Worm (Caenorhabditis elegans): ENCODE results near the gene fipr-2.

fipr-2 gene

DNA sequence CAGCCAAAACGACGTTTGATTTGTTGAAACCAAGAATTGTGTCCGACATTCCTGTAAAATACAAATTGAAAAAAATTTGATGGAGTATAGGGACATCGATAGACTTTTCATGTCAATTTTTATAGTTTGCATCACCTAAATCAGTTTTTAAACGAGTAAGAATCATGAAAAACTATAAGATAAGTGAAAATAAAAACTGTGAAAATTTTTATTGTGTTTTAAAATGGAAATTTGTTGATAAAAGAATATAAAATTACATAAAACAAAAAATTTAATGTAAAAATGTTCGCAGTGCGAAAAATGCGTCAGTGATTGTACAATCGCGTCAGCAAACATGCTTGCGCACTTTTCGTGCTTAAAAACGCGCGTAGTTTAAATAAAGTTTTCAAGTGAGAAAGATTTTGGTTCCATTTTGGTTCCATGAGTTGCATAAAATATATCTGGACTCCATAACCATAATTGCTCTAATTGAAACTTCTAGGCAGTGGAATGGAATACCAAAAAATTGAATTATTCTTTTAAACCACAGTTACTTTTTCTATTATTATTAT is 21.7 kb upstream of the fipr-2 start, which contains the start of gene tomm-20:
Gene tomm-20 (minus strand): TSS at position 51 of the 551 bp plus-strand sequence.
- TF ChIP-seq fkh-10 (GFP tag; optimal IDR thresholded peaks at IDR 0.05) (no peak), madf-2 (tag; optimal IDR thresholded peaks at IDR 0.05) (peak; percentile 51), ceh-45 (GFP tag; IDR thresholded peaks at IDR 0.05) (no peak), C08G9.2 (tag; optimal IDR thresholded peaks at IDR 0.05) (peak; percentile 38), rnt-1 (tag; optimal IDR thresholded peaks at IDR 0.05) (peak; percentile 48), dmd-4 (tag; optimal IDR thresholded peaks at IDR 0.05; ENCODE audit: borderline replicate concordance) (no peak), unc-42 (tag; optimal IDR thresholded peaks at IDR 0.05) (peak; percentile 63), ceh-48 (tag; optimal IDR thresholded peaks at IDR 0.05) (peak; percentile 42), eyg-1 (tag; optimal IDR thresholded peaks at IDR 0.05) (no peak), gmeb-2 (tag; optimal IDR thresholded peaks at IDR 0.05) (peak; percentile 31), dve-1 (tag; optimal IDR thresholded peaks at IDR 0.05) (peak; percentile 69), che-1 (tag; optimal IDR thresholded peaks at IDR 0.05) (no peak), lin-11 (tag; optimal IDR thresholded peaks at IDR 0.05) (peak; percentile 40), ceh-24 (tag; optimal IDR thresholded peaks at IDR 0.05) (no peak), ceh-6 (GFP tag; optimal IDR thresholded peaks at IDR 0.05) (peak; percentile 28), ttx-3 (tag; optimal IDR thresholded peaks at IDR 0.05) (no peak), hlh-8 (tag; optimal IDR thresholded peaks at IDR 0.05) (peak; percentile 40), pat-9 (tag; optimal IDR thresholded peaks at IDR 0.05) (peak; percentile 39), zip-5 (tag; optimal IDR thresholded peaks at IDR 0.05) (peak; percentile 16), T23F11.4 (GFP tag; optimal IDR thresholded peaks at IDR 0.05) (peak; percentile 17), npax-4 (tag; optimal IDR thresholded peaks at IDR 0.05) (no peak), unc-86 (tag; optimal IDR thresholded peaks at IDR 0.05) (peak; percentile 71), F13H6.1 (tag; optimal IDR thresholded peaks at IDR 0.05) (peak; percentile 27), elt-4 (tag; optimal IDR thresholded peaks at IDR 0.05) (no peak), fkh-6 (tag; optimal IDR thresholded peaks at IDR 0.05) (peak; percentile 32), nfya-1 (tag; optimal IDR thresholded peaks at IDR 0.05) (peak; percentile 80), fax-1 (tag; optimal IDR thresholded peaks at IDR 0.05) (peak; percentile 57), ceh-30 (tag; optimal IDR thresholded peaks at IDR 0.05) (no peak), sox-4 (tag; optimal IDR thresholded peaks at IDR 0.05) (peak; percentile 18), sdc-2 (tag; optimal IDR thresholded peaks at IDR 0.05) (no peak), ceh-31 (tag; optimal IDR thresholded peaks at IDR 0.05) (peak; percentile 59), ztf-16 (tag; optimal IDR thresholded peaks at IDR 0.05) (peak; percentile 58), hlh-15 (tag; optimal IDR thresholded peaks at IDR 0.05) (no peak), ahr-1 (tag; optimal IDR thresholded peaks at IDR 0.05) (peak; percentile 33), ets-4 (tag; optimal IDR thresholded peaks at IDR 0.05) (no peak), nhr-11 (tag; optimal IDR thresholded peaks at IDR 0.05) (no peak), hlh-13 (GFP tag; optimal IDR thresholded peaks at IDR 0.05) (peak; percentile 29), nhr-232 (tag; optimal IDR thresholded peaks at IDR 0.05) (peak; percentile 11), unc-3 (GFP tag; conservative IDR thresholded peaks at IDR 0.05) (no peak), unc-3 (tag; optimal IDR thresholded peaks at IDR 0.05) (no peak), ceh-9 (tag; optimal IDR thresholded peaks at IDR 0.05) (no peak), ceh-22 (tag; optimal IDR thresholded peaks at IDR 0.05) (no peak), elt-2 (tag; optimal IDR thresholded peaks at IDR 0.05) (peak; percentile 84), hlh-30 (tag; optimal IDR thresholded peaks at IDR 0.05; ENCODE audit: insufficient read depth) (peak; percentile 25), K02D7.2 (tag; optimal IDR thresholded peaks at IDR 0.05) (no peak), ceh-34 (tag; optimal IDR thresholded peaks at IDR 0.05) (peak; percentile 77), pha-4 (tag; optimal IDR thresholded peaks at IDR 0.05) (no peak), odd-2 (tag; optimal IDR thresholded peaks at IDR 0.05) (no peak), unc-55 (GFP tag; optimal IDR thresholded peaks at IDR 0.05) (peak; percentile 3), pax-1 (tag; optimal IDR thresholded peaks at IDR 0.05) (no peak), ama-1 (optimal IDR thresholded peaks at IDR 0.05) (no peak), C38D4.7 (GFP tag; optimal IDR thresholded peaks at IDR 0.05) (peak; percentile 43), pag-3 (tag; optimal IDR thresholded peaks at IDR 0.05; ENCODE audit: borderline replicate concordance) (no peak), tbx-7 (tag; optimal IDR thresholded peaks at IDR 0.05) (no peak)

Data from whole organism, late embryonic.